Worm (Caenorhabditis elegans) whole organism, young adult: ENCODE data around the gene prp-18.
"Not testable (repeated sequence)": the region's sequence is repeated elsewhere in the genome, so short reads cannot be mapped to it uniquely, and the experiment has no call there.

Experiments used
- B0336.3 ChIP-seq: fragments of 200-800 bp; sonication (Bioruptor generic); IDR thresholded peaks from 2 replicates; pipeline ENCODE4 v1.3.6; 2022; ENCODE audit warnings: missing genetic modification characterization, missing compliant biosample characterization
- C06A6.2 ChIP-seq: fragments of 200-800 bp; sonication (Bioruptor generic); conservative IDR thresholded peaks from 2 replicates; pipeline ENCODE4 v1.3.6; 2022; ENCODE audit warnings: missing genetic modification characterization, missing compliant biosample characterization
- F23B12.7 ChIP-seq: sonication (generic microtip); optimal IDR thresholded peaks from 2 replicates; lab custom pipeline; 2017; ENCODE audit warnings: missing genetic modification characterization, mild to moderate bottlenecking, missing compliant biosample characterization, antibody characterized with exemption, moderate library complexity; ENCODE audit not compliant: insufficient read depth
- F49E8.2 ChIP-seq: sonication (generic microtip); optimal IDR thresholded peaks from 3 replicates; lab custom pipeline; 2017; ENCODE audit warnings: missing genetic modification characterization, mild to moderate bottlenecking, missing compliant biosample characterization, antibody characterized with exemption, moderate library complexity; ENCODE audit not compliant: insufficient read depth
- F52B5.7 ChIP-seq: sonication (generic microtip); optimal IDR thresholded peaks from 2 replicates; lab custom pipeline; 2016; ENCODE audit warnings: mild to moderate bottlenecking, missing genetic modification characterization, missing compliant biosample characterization
- F57C9.4 ChIP-seq: sonication (generic microtip); optimal IDR thresholded peaks from 2 replicates; lab custom pipeline; 2017; ENCODE audit warnings: mild to moderate bottlenecking, missing genetic modification characterization, missing compliant biosample characterization
- T07F8.4 ChIP-seq: sonication (generic microtip); optimal IDR thresholded peaks from 2 replicates; lab custom pipeline; 2016; ENCODE audit warnings: mild to moderate bottlenecking, missing genetic modification characterization, moderate library complexity, missing compliant biosample characterization
- T26A5.8 ChIP-seq: sonication (generic microtip); optimal IDR thresholded peaks from 2 replicates; lab custom pipeline; 2016; ENCODE audit warnings: missing genetic modification characterization, missing compliant biosample characterization
- Y53G8AR.9 ChIP-seq: fragments of 200-800 bp; sonication (Bioruptor generic); conservative IDR thresholded peaks from 2 replicates; pipeline ENCODE4 v1.3.6; 2022; ENCODE audit warnings: missing genetic modification reagents, missing genetic modification characterization, missing compliant biosample characterization
- Y79H2A.3 ChIP-seq: fragments of 200-800 bp; sonication (Bioruptor generic); conservative IDR thresholded peaks from 2 replicates; pipeline ENCODE4 v1.3.6; 2022; ENCODE audit warnings: missing genetic modification reagents, missing genetic modification characterization, missing compliant biosample characterization
- Y95B8A.8 ChIP-seq: fragments of 200-800 bp; sonication (Bioruptor generic); IDR thresholded peaks from 2 replicates; pipeline ENCODE4 v1.3.6; 2022; ENCODE audit warnings: missing genetic modification reagents, missing genetic modification characterization, missing compliant biosample characterization
- akir-1 ChIP-seq: fragments of 200-800 bp; sonication (Bioruptor generic); optimal IDR thresholded peaks from 2 replicates; lab custom pipeline; 2018; ENCODE audit warnings: mild to moderate bottlenecking, missing genetic modification characterization, moderate library complexity, missing compliant biosample characterization
- ama-1 ChIP-seq, 3 experiments: fragments of 150-350 bp in 1 of 3; sonication (generic microtip) in 2 of 3; optimal IDR thresholded peaks; 2 replicates each; lab custom pipeline; 2014 to 2018; ENCODE audit warnings: missing biosample characterization in 2 of 3, missing genetic modification characterization in 2 of 3, missing genetic modification reagents in 2 of 3
- bed-2 ChIP-seq: fragments of 200-800 bp; sonication (Bioruptor generic); IDR thresholded peaks from 2 replicates; pipeline ENCODE4 v1.3.6; 2022; ENCODE audit warnings: missing genetic modification reagents, missing genetic modification characterization, missing compliant biosample characterization
- ceh-27 ChIP-seq: fragments of 200-800 bp; sonication (Bioruptor generic); optimal IDR thresholded peaks from 2 replicates; lab custom pipeline; 2018; ENCODE audit warnings: mild to moderate bottlenecking, missing genetic modification characterization, moderate library complexity, missing compliant biosample characterization
- die-1 ChIP-seq: sonication (generic microtip); optimal IDR thresholded peaks from 2 replicates; lab custom pipeline; 2016; ENCODE audit warnings: missing genotype, mild to moderate bottlenecking, missing genetic modification characterization, missing compliant biosample characterization
- dox-1 ChIP-seq: fragments of 200-800 bp; sonication (Bioruptor generic); IDR thresholded peaks from 2 replicates; pipeline ENCODE4 v1.3.6; 2022; ENCODE audit warnings: missing genetic modification reagents, missing genetic modification characterization, missing compliant biosample characterization
- dpff-1 ChIP-seq: sonication (generic microtip); optimal IDR thresholded peaks from 2 replicates; lab custom pipeline; 2017; ENCODE audit warnings: mild to moderate bottlenecking, missing genetic modification characterization, missing compliant biosample characterization
- ets-4 ChIP-seq: fragments of 200-800 bp; sonication (Bioruptor generic); optimal IDR thresholded peaks from 2 replicates; lab custom pipeline; 2018; ENCODE audit warnings: mild to moderate bottlenecking, missing genetic modification characterization, missing compliant biosample characterization
- fkh-3 ChIP-seq: sonication (generic microtip); optimal IDR thresholded peaks from 2 replicates; lab custom pipeline; 2016; ENCODE audit warnings: mild to moderate bottlenecking, missing genetic modification characterization, missing compliant biosample characterization
- him-1 ChIP-seq: sonication (generic microtip); optimal IDR thresholded peaks from 2 replicates; lab custom pipeline; 2016; ENCODE audit warnings: missing genotype, missing genetic modification reagents, missing genetic modification characterization, missing compliant biosample characterization
- hmg-1.2 ChIP-seq: fragments of 200-800 bp; sonication (Bioruptor generic); IDR thresholded peaks from 2 replicates; pipeline ENCODE4 v1.3.6; 2022; ENCODE audit warnings: missing genetic modification reagents, missing genetic modification characterization, missing compliant biosample characterization
- let-607 ChIP-seq, 2 experiments: fragments of 200-800 bp in 1 of 2; sonication (Bioruptor generic) in 1 of 2; sonication (generic microtip) in 1 of 2; optimal IDR thresholded peaks; 2 replicates each; lab custom pipeline; 2016 to 2018; ENCODE audit warnings: mild to moderate bottlenecking in 2 of 2, missing compliant biosample characterization in 2 of 2, missing genetic modification characterization in 2 of 2, moderate library complexity in 2 of 2, missing genotype in 1 of 2
- lin-26 ChIP-seq: fragments of 200-800 bp; sonication (Bioruptor generic); IDR thresholded peaks from 2 replicates; pipeline ENCODE4 v1.3.6; 2022; ENCODE audit warnings: missing genetic modification reagents, missing genetic modification characterization, missing compliant biosample characterization
- lsl-1 ChIP-seq: fragments of 200-800 bp; sonication (Bioruptor generic); optimal IDR thresholded peaks from 2 replicates; lab custom pipeline; 2018; ENCODE audit warnings: mild to moderate bottlenecking, missing genetic modification characterization, moderate library complexity, missing compliant biosample characterization
- madf-10 ChIP-seq: sonication (generic microtip); optimal IDR thresholded peaks from 2 replicates; lab custom pipeline; 2016; ENCODE audit warnings: mild to moderate bottlenecking, missing genetic modification characterization, missing compliant biosample characterization
- madf-6 ChIP-seq: fragments of 200-800 bp; sonication (Bioruptor generic); IDR thresholded peaks from 2 replicates; pipeline ENCODE4 v1.3.6; 2022; ENCODE audit warnings: missing genetic modification reagents, missing genetic modification characterization, missing compliant biosample characterization
- nhr-179 ChIP-seq: sonication (generic microtip); optimal IDR thresholded peaks from 2 replicates; lab custom pipeline; 2016; ENCODE audit warnings: mild to moderate bottlenecking, missing genetic modification characterization, missing compliant biosample characterization
- pha-4 ChIP-seq: fragments of 150-350 bp; sonication (generic microtip); optimal IDR thresholded peaks from 2 replicates; lab custom pipeline; 2014; ENCODE audit warnings: missing biosample characterization, missing genetic modification reagents, missing genetic modification characterization
- sea-2 ChIP-seq: fragments of 200-800 bp; sonication (Bioruptor generic); IDR thresholded peaks from 2 replicates; pipeline ENCODE4 v1.3.6; 2022; ENCODE audit warnings: missing genetic modification characterization, missing compliant biosample characterization
- tbx-9 ChIP-seq: sonication (generic microtip); optimal IDR thresholded peaks from 2 replicates; lab custom pipeline; 2016; ENCODE audit warnings: borderline replicate concordance, missing genetic modification characterization, inconsistent platforms, missing compliant biosample characterization
- unc-130 ChIP-seq: sonication (generic microtip); optimal IDR thresholded peaks from 2 replicates; lab custom pipeline; 2016; ENCODE audit warnings: missing genetic modification reagents, missing genetic modification characterization, missing compliant biosample characterization
- zfh-2 ChIP-seq: fragments of 200-800 bp; sonication (Bioruptor generic); conservative IDR thresholded peaks from 2 replicates; pipeline ENCODE4 v1.3.6; 2022; ENCODE audit warnings: missing genetic modification reagents, missing genetic modification characterization, missing compliant biosample characterization
- zim-3 ChIP-seq: sonication (generic microtip); optimal IDR thresholded peaks from 2 replicates; lab custom pipeline; 2017; ENCODE audit warnings: mild to moderate bottlenecking, missing genetic modification characterization, moderate library complexity, missing compliant biosample characterization
- ztf-18 ChIP-seq: sonication (generic microtip); optimal IDR thresholded peaks from 2 replicates; lab custom pipeline; 2016; ENCODE audit warnings: missing genotype, mild to moderate bottlenecking, missing genetic modification characterization, missing compliant biosample characterization
- ztf-22 ChIP-seq: fragments of 200-800 bp; sonication (Bioruptor generic); optimal IDR thresholded peaks from 2 replicates; lab custom pipeline; 2018; ENCODE audit warnings: mild to moderate bottlenecking, missing genetic modification characterization, moderate library complexity, missing compliant biosample characterization
- ztf-25 ChIP-seq: fragments of 200-800 bp; sonication (Bioruptor generic); IDR thresholded peaks from 2 replicates; pipeline ENCODE4 v1.3.6; 2022; ENCODE audit warnings: missing genetic modification reagents, missing genetic modification characterization, missing compliant biosample characterization

The prp-18 gene

ce11 chrIV:9899227-9899626 lies 15.0 kb upstream of the prp-18 start (continued):
- peak; percentile 94 for TF ChIP-seq hmg-1.2

ce11 chrIV:9898712-9899111 lies 14.5 kb upstream of the prp-18 start, which contains the start of gene tbc-3:
tbc-3 (plus strand) TSS chrIV:9899012.
- TF ChIP-seq akir-1 (no peak), fkh-3 (tag; lab: Kevin White, UChicago) (no peak)

DNA sequence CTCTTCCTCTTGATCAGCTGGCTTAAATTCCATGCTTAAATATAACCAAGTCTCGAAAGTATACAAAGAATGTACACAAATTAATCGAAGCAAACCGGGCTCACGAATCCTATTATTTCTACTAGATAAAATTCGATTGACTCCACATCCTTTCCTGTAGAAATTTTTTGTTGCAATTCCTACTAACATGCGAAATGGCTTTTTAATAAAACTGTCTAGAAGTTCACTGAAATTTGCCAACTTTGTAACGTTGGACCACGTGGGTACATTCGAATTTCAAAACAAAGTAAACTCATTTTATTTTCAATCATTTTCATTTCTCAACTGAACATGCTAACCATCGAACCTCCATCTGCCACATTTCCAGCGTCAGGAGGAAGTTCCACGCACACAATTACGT lies 10.9 kb upstream of the prp-18 start, which contains the start of gene ssp-32:
TSS of gene ssp-32 (plus strand) at position 301 of the 400 bp plus-strand sequence.
- TF ChIP-seq Y95B8A.8 (GFP tag; lab: Robert Waterston, UW) (no peak), F49E8.2 (tag; lab: Kevin White, UChicago) (no peak), ets-4 (GFP tag; lab: Kevin White, UChicago) (no peak), ztf-22 (GFP tag; lab: Kevin White, UChicago) (no peak), dox-1 (no peak), madf-6 (GFP tag; lab: Robert Waterston, UW) (no peak), him-1 (tag; lab: Kevin White, UChicago) (no peak), bed-2 (GFP tag; lab: Robert Waterston, UW) (no peak), ztf-18 (tag; lab: Kevin White, UChicago) (no peak), F23B12.7 (tag; lab: Kevin White, UChicago) (no peak), Y79H2A.3 (no peak), ztf-25 (GFP tag; lab: Robert Waterston, UW) (no peak), zfh-2 (GFP tag; lab: Robert Waterston, UW) (no peak), T26A5.8 (tag; lab: Kevin White, UChicago) (no peak), pha-4 (tag; lab: Kevin White, UChicago) (no peak), F52B5.7 (tag; lab: Kevin White, UChicago) (no peak), let-607 (tag; optimal IDR thresholded peaks at IDR 0.05; lab: Kevin White, UChicago) (no peak), Y53G8AR.9 (GFP tag; lab: Robert Waterston, UW) (no peak), T07F8.4 (tag; lab: Kevin White, UChicago) (no peak)

DNA sequence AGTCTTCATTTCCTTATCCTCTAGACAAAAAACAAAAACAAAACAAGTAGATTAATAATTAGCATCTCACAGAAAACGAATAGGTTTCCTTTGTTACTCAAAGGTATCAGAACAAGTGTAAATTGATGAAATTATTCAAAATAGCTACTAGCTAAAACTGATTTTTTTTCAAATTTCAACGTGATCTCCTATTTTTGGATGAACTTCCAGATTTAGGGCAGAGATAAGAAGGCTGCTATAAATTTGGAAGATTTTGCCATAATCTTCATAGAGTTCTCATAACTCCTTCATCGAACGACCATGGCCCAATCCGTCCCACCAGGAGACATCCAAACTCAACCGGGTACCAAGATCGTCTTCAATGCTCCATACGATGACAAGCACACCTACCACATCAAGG lies 10.1 kb upstream of the prp-18 start, which contains the start of gene msp-77:
TSS of gene msp-77 (plus strand) at position 301 of the 400 bp plus-strand sequence.
- not testable (repeated sequence) for TF ChIP-seq dpff-1 (tag; lab: Kevin White, UChicago); zim-3 (tag; lab: Kevin White, UChicago); akir-1

DNA sequence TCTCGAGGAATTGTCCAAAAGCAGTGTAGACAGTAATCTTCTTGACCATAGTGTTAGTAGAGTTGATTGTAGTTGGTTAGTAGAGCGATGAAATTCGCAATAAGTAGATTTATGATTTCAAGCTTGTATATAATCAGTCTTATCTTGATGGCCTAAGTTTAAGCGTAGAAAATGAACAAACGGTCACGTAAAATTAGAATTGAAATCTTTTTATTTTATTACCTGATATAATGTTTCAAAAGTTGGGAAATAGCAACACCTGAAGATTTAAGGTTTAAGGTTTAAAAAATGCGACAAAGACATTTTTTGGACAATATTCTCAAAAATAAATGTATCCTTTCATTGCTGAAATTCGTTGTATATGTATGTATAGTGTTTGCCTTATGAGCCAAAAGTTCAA lies 9.5 kb upstream of the prp-18 start, which contains the start of gene sss-1:
TSS of gene sss-1 (minus strand) at position 101 of the 400 bp plus-strand sequence.
- TF ChIP-seq bed-2 (GFP tag; lab: Robert Waterston, UW); madf-10 (tag; lab: Kevin White, UChicago); lin-26: not testable (repeated sequence)

DNA sequence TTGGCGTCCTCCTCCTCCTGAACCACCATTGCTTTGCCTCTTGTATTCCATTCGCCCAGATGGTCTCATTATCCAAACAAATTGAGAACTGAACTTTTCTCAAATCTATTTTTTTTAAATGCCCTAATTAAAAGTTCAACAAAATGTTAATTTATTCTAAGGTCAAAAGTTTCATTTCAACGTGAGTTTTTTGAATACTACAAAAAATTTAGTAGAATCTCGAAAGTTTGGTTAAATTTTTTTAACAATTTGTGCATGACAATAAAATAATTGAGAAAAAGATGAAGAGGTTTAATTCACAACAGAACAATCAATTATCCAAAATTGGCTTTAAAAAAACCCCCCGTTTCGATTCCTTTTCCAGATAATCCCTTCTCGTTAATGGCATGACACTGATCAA lies 7.8 kb upstream of the prp-18 start, which contains the start of gene F32B6.4:
TSS of gene F32B6.4 (minus strand) at position 101 of the 400 bp plus-strand sequence.
- TF ChIP-seq ceh-27 (GFP tag; lab: Kevin White, UChicago) (no peak), sea-2 (GFP tag; lab: Robert Waterston, UW) (no peak), nhr-179 (tag; lab: Kevin White, UChicago) (no peak), unc-130 (no peak), F57C9.4 (tag; lab: Kevin White, UChicago) (no peak), B0336.3 (GFP tag; lab: Robert Waterston, UW) (no peak), C06A6.2 (GFP tag; lab: Robert Waterston, UW) (no peak), tbx-9 (no peak), ama-1 (optimal IDR thresholded peaks at IDR 0.05; lab: Kevin White, UChicago) (no peak), ama-1 (GFP tag; optimal IDR thresholded peaks at IDR 0.05; lab: Kevin White, UChicago) (no peak), lsl-1 (no peak), die-1 (tag; lab: Kevin White, UChicago) (no peak), hmg-1.2 (no peak), ztf-25 (GFP tag; lab: Robert Waterston, UW) (no peak)
